Worm (Caenorhabditis elegans): ENCODE measurements around the gene srbc-16.
"Not testable (repeated sequence)": the region's sequence is repeated elsewhere in the genome, so short reads cannot be mapped to it uniquely, and the experiment has no call there.

Gene srbc-16

DNA sequence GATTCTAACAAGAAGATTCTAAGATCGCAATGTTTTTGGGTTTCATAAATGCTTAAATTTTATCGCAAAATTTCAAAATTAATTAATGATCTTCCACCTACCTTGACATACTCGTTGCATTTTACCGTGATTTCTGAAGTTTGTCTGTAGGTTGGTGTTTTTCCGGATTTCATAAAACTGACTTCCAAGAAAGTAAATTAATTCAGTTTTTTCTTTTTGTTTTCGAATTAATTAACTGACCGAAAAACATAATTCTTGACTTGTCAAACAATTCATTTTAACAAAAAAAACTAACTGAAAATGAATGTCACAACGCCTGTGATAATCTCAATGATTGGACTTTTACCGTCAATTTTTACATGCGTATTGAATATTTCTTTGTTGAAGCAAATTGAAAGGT is at the start of gene srbc-16:
Gene srbc-16, plus strand, starts transcription at position 301 of the 400 bp plus-strand sequence.
- TF ChIP-seq aly-1 (tag; optimal IDR thresholded peaks at IDR 0.05) = no peak

DNA sequence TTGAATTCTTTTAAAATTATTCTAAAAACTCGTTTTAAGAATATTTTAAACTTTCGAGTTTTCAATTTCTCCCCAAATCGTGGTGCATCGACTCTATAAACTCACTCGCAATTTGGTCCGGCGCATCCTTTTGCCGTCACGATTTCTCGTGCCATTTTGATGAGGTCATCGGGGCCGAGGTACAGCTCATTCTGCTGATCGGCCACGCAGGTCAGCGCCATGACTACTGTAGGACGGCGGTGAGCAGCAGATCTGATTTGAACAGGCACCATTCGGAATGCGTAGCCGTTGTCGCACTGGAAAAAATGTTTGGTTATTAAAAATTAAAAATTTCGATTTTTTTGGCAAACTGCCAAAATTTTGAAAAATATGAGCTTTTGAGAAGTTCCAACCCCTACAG is 49.2 kb upstream of the srbc-16 start:
- no peak for TF ChIP-seq tra-4 (tag; optimal IDR thresholded peaks at IDR 0.05)

DNA sequence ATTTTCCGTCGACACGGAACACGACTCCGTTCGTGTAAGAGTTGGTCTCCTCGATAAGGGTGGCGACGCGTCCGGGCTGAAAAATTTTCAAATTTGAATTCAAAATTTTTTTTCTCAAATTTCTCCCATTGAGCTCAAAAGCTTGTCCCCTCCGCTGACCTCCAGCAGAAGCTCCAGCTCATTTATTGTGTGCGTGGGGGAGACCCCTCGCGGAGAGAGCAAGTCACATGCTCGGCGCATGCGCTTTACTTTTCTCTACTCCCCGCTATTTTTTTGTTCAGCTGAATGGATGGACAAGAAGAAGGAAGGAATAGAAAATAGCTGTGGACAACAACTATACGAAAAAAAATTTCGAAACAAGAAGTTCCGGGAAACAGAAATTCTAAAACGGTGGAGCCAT is 48.3 kb upstream of the srbc-16 start:
- no peak for TF ChIP-seq tbx-11 (GFP tag; IDR thresholded peaks at IDR 0.05)
- 0 out of 2 replicates have a peak, but pooled peaks have one; percentile 34 for TF ChIP-seq pes-1 (GFP tag; IDR thresholded peaks at IDR 0.05)

DNA sequence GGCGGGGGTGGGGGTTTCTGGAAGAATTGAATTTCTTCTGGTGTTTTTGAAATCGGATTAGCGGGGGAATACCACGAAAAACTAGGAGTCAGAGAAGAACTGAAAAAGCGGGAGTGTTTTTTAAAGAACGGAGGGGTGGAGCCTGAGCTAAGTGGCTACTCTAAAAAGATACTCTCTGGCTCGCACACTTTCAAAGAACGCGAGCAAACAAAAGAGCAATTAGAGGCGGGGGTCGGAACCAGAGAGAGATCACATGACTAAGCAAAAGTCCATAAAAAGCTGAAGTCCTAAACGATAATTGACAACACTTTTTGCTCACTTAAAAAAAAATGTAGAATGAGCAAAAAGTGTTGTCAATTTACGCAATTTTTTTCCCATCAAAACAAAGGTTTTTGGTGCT is 47.5 kb upstream of the srbc-16 start:
- TF ChIP-seq F13C5.2 (tag; optimal IDR thresholded peaks at IDR 0.05) (no peak), scrt-1 (GFP tag; IDR thresholded peaks at IDR 0.05) (no peak), ceh-13 (GFP tag; optimal IDR thresholded peaks at IDR 0.05) (no peak), B0310.2 (tag; optimal IDR thresholded peaks at IDR 0.05) (no peak), ama-1 (optimal IDR thresholded peaks at IDR 0.05) (no peak), sea-1 (GFP tag; conservative IDR thresholded peaks at IDR 0.05) (no peak), tra-4 (tag; optimal IDR thresholded peaks at IDR 0.05) (no peak), ets-7 (tag; optimal IDR thresholded peaks at IDR 0.05) (no peak), hmbx-1 (tag; optimal IDR thresholded peaks at IDR 0.05) (no peak), tbx-11 (GFP tag; IDR thresholded peaks at IDR 0.05) (no peak), aly-1 (tag; optimal IDR thresholded peaks at IDR 0.05) (no peak), hmg-4 (GFP tag; optimal IDR thresholded peaks at IDR 0.05) (no peak), ceh-36 (tag; optimal IDR thresholded peaks at IDR 0.05) (no peak), tbx-37 (GFP tag; conservative IDR thresholded peaks at IDR 0.05) (no peak), hnd-1 (tag; optimal IDR thresholded peaks at IDR 0.05) (no peak), pes-1 (GFP tag; IDR thresholded peaks at IDR 0.05) (no peak), flt-1 (GFP tag; IDR thresholded peaks at IDR 0.05) (no peak)

DNA sequence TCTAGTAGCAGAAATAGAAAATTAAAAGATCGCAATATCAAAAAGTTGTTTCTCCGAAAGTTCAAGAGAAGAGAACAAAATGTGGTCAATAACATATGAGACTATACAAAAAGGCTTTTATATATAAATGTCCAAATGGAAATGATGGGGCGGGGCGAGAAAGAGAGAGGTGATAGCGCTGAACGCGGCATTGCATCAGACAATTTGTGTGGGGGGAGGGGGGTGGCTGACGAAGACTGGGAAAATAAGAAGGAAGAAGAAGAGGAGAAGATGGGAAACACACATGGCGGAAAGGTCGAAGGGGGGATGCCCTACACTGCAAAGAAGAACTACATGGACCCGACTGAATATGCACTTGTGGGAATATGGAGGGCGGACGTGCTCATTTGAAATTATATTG is 46.5 kb upstream of the srbc-16 start:
- TF ChIP-seq pes-1 (GFP tag; IDR thresholded peaks at IDR 0.05) = no peak

DNA sequence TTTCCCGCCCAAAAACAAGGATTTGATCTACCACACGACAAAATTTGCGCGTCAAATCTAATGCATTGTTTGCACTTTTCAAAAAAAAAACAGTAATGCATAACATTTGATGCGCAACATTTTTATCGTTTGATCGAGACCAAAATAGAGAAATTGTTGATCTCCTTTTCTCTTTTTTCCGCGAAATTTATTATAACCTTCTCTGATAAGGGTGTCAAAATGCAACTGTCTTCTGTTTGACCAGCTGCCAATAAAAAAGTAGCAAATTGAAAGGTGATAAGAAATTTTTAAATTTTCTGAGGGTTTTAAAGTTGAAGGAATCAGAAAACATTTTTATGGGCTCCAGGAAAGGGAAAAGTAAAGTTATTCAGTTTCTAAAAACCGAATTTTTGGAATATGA is 44.8 kb upstream of the srbc-16 start:
- TF ChIP-seq tbx-37 (GFP tag; conservative IDR thresholded peaks at IDR 0.05) (no peak), hnd-1 (tag; optimal IDR thresholded peaks at IDR 0.05) (no peak), flt-1 (GFP tag; IDR thresholded peaks at IDR 0.05) (no peak), B0310.2 (tag; optimal IDR thresholded peaks at IDR 0.05) (no peak), pes-1 (GFP tag; IDR thresholded peaks at IDR 0.05) (no peak), ceh-13 (GFP tag; optimal IDR thresholded peaks at IDR 0.05) (no peak)

DNA sequence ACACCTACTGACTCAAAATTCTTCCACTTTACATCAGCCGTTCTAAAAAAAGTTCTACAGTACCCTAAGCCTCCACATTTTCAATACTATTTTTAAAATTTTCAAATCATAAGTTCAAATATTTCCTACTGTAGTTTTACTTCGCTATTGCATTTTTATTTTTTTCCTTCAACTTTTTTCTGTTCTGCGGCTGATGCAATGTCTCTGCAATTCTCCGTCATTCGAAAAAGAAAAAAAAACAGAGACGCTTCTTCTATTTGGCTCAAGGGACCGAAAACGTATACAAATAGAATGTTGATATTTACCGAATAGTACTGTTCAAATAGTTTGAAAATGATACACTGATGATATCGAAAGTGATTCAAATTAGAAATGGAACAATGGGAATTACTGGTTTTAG is 43.6 kb upstream of the srbc-16 start:
- no peak for TF ChIP-seq aly-1 (tag; optimal IDR thresholded peaks at IDR 0.05)
- TF ChIP-seq hnd-1 (tag; optimal IDR thresholded peaks at IDR 0.05) = no peak
- TF ChIP-seq scrt-1 (GFP tag; IDR thresholded peaks at IDR 0.05) = no peak
- no peak for TF ChIP-seq tbx-11 (GFP tag; IDR thresholded peaks at IDR 0.05)
- TF ChIP-seq flt-1 (GFP tag; IDR thresholded peaks at IDR 0.05) = no peak
- TF ChIP-seq pes-1 (GFP tag; IDR thresholded peaks at IDR 0.05) = no peak
- TF ChIP-seq tbx-37 (GFP tag; conservative IDR thresholded peaks at IDR 0.05) = no peak

DNA sequence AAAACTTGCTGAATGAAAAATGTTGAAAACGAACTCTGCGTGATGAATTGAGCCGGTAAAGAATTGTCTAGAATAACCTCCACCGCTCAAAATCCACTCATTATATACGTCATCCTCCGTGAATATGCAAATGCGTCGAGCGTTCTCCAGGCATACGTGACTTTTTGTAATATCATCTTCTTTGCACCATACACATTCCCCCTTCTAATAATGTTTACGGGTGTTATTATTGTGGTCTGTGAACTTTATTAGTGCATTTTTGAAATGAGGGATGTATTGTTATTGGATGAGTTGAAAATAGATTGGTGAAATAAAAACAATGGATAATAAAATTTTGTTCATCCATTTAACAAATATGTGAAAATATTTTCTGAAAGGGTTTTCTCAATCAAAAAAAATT is 41.9 kb upstream of the srbc-16 start, which contains the start of gene F22F7.7:
Gene F22F7.7, minus strand, starts transcription at position 125 of the 400 bp plus-strand sequence.
- TF ChIP-seq hmg-4 (GFP tag; optimal IDR thresholded peaks at IDR 0.05) = no peak
- no peak for TF ChIP-seq tbx-11 (GFP tag; IDR thresholded peaks at IDR 0.05)
- TF ChIP-seq ceh-36 (tag; optimal IDR thresholded peaks at IDR 0.05) = no peak
- TF ChIP-seq ama-1 (optimal IDR thresholded peaks at IDR 0.05) = no peak
- TF ChIP-seq ets-7 (tag; optimal IDR thresholded peaks at IDR 0.05) = no peak
- no peak for TF ChIP-seq sea-1 (GFP tag; conservative IDR thresholded peaks at IDR 0.05)
- TF ChIP-seq pes-1 (GFP tag; IDR thresholded peaks at IDR 0.05) = no peak
- no peak for TF ChIP-seq tra-4 (tag; optimal IDR thresholded peaks at IDR 0.05)
- no peak for TF ChIP-seq aly-1 (tag; optimal IDR thresholded peaks at IDR 0.05)
- TF ChIP-seq F13C5.2 (tag; optimal IDR thresholded peaks at IDR 0.05) = no peak
- TF ChIP-seq B0310.2 (tag; optimal IDR thresholded peaks at IDR 0.05) = no peak
- no peak for TF ChIP-seq scrt-1 (GFP tag; IDR thresholded peaks at IDR 0.05)
- no peak for TF ChIP-seq ceh-13 (GFP tag; optimal IDR thresholded peaks at IDR 0.05)

DNA sequence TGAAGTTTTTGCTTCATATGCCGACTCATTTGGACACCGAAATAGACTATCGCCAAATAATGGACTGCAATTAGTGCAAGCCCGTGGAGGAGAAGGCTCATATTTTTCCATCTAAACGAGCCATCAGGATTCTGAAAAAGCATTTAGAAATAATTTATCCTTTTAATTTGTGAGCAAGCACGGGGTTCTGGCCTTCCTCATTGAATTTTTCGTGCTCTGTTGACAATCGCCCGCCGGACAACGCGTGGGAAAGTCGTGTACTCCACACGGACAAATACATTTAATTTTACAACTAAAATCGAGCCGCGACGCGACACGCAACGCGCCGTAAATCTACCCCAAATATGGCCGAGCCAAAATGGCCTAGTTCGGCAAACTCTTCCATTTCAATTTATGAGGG is 37.4 kb upstream of the srbc-16 start, which contains the start of gene F22F7.12:
Gene F22F7.12, minus strand, starts transcription at position 101 of the 400 bp plus-strand sequence.
- TF ChIP-seq ceh-13 (GFP tag; optimal IDR thresholded peaks at IDR 0.05); hmg-4 (GFP tag; optimal IDR thresholded peaks at IDR 0.05); tra-4 (tag; optimal IDR thresholded peaks at IDR 0.05): not testable (repeated sequence)

DNA sequence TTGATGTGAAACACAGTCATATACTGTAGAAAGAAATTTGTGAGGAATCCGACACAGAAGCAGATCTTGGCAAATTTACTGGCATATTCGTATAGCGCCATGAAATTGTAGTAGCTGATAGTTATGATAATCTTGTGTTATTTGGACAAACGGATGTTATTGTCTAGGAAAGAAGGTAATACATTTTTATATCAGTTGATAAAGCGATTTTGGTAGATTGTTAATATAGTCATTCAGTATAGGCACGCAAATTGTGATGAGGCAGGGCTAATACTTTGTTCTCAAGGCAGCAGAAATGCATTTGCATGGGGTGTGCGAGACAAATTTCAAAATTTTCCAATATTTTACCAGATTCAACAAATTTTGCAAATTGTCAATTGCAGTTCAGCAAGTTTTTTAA is 35.8 kb upstream of the srbc-16 start, which contains the start of gene str-52:
Gene str-52, minus strand, starts transcription at position 101 of the 400 bp plus-strand sequence.
- TF ChIP-seq hmg-4 (GFP tag; optimal IDR thresholded peaks at IDR 0.05) (no peak), pes-1 (GFP tag; IDR thresholded peaks at IDR 0.05) (no peak), scrt-1 (GFP tag; IDR thresholded peaks at IDR 0.05) (no peak), ets-7 (tag; optimal IDR thresholded peaks at IDR 0.05) (no peak), ama-1 (optimal IDR thresholded peaks at IDR 0.05) (no peak), hmbx-1 (tag; optimal IDR thresholded peaks at IDR 0.05) (no peak), ceh-13 (GFP tag; optimal IDR thresholded peaks at IDR 0.05) (no peak), tbx-37 (GFP tag; conservative IDR thresholded peaks at IDR 0.05) (no peak), flt-1 (GFP tag; IDR thresholded peaks at IDR 0.05) (no peak), B0310.2 (tag; optimal IDR thresholded peaks at IDR 0.05) (no peak), ceh-36 (tag; optimal IDR thresholded peaks at IDR 0.05) (no peak), tbx-11 (GFP tag; IDR thresholded peaks at IDR 0.05) (no peak), aly-1 (tag; optimal IDR thresholded peaks at IDR 0.05) (no peak)
